Worm (Caenorhabditis elegans): ENCODE results near the gene K07G6.1.

The K07G6.1 gene

ce11 chrII:1787208-1787607 is 45.9 kb downstream of the K07G6.1 start:
- TF ChIP-seq hpl-2 (GFP tag; optimal IDR thresholded peaks at IDR 0.05) (no peak), ces-1 (GFP tag; optimal IDR thresholded peaks at IDR 0.05) (no peak), vab-15 (tag; optimal IDR thresholded peaks at IDR 0.05) (no peak), Y116A8C.19 (tag; optimal IDR thresholded peaks at IDR 0.05; ENCODE audit: borderline replicate concordance) (no peak), hlh-17 (GFP tag; optimal IDR thresholded peaks at IDR 0.05; ENCODE audit: borderline replicate concordance) (no peak), jun-1 (tag; optimal IDR thresholded peaks at IDR 0.05) (no peak), lin-15B (tag; optimal IDR thresholded peaks at IDR 0.05) (no peak), lsy-2 (tag; optimal IDR thresholded peaks at IDR 0.05) (no peak), nhr-19 (GFP tag; conservative IDR thresholded peaks at IDR 0.05) (no peak), ztf-11 (tag; optimal IDR thresholded peaks at IDR 0.05) (no peak), fkh-4 (tag; optimal IDR thresholded peaks at IDR 0.05; ENCODE audit: borderline replicate concordance) (no peak), lir-3 (tag; optimal IDR thresholded peaks at IDR 0.05; ENCODE audit: poor library complexity) (no peak), F16B12.6 (tag; optimal IDR thresholded peaks at IDR 0.05) (no peak), sup-37 (GFP tag; optimal IDR thresholded peaks at IDR 0.05) (no peak), nhr-84 (tag; optimal IDR thresholded peaks at IDR 0.05) (no peak)

- TF ChIP-seq pqm-1 (tag; optimal IDR thresholded peaks at IDR 0.05) (no peak), unc-86 (tag; optimal IDR thresholded peaks at IDR 0.05) (no peak)
Observed at ce11 chrII:1788087-1788486, 46.7 kb downstream of the K07G6.1 start, which contains the start of the genes C08F1.6 and fbxb-13. Gene C08F1.6 (minus strand): TSS chrII:1788187. Gene fbxb-13 (plus strand): TSS chrII:1788277.
